Fruit fly (Drosophila melanogaster): Measurements from ENCODE around the gene CG13314.

The CG13314 gene

dm6 chr3L:8997686-8998239 is 16.2 kb downstream of the CG13314 start, which contains the start of the genes smg and CG5087:
Gene smg (minus strand): TSS chr3L:8997989.
Gene CG5087 (plus strand): TSS chr3L:8998184.
- TF ChIP-seq CG17801 (GFP tag; optimal IDR thresholded peaks at IDR 0.05; ENCODE audit: partially characterized antibody) = peak; percentile 43

- TF ChIP-seq CG17801 (GFP tag; optimal IDR thresholded peaks at IDR 0.05; ENCODE audit: partially characterized antibody) = no peak
Observed at dm6 chr3L:9002527-9002926, 20.9 kb downstream of the CG13314 start.

- no peak for TF ChIP-seq CG17801 (GFP tag; optimal IDR thresholded peaks at IDR 0.05; ENCODE audit: partially characterized antibody)
Observed at dm6 chr3L:9003369-9003768, 21.8 kb downstream of the CG13314 start.

dm6 chr3L:9004788-9005246 is 23.2 kb downstream of the CG13314 start, which contains the start of gene Doc3:
Gene Doc3 (plus strand): TSS chr3L:9005196.
- TF ChIP-seq CG17801 (GFP tag; optimal IDR thresholded peaks at IDR 0.05; ENCODE audit: partially characterized antibody) = no peak

dm6 chr3L:9009738-9010137 is 28.1 kb downstream of the CG13314 start, which contains the start of gene CG5194:
Gene CG5194 (minus strand): TSS chr3L:9009838.
- no peak for TF ChIP-seq CG17801 (GFP tag; optimal IDR thresholded peaks at IDR 0.05; ENCODE audit: partially characterized antibody)

dm6 chr3L:9011485-9012389 is 30.1 kb downstream of the CG13314 start:
- TF ChIP-seq CG17801 (GFP tag; optimal IDR thresholded peaks at IDR 0.05; ENCODE audit: partially characterized antibody) = no peak

- TF ChIP-seq CG17801 (GFP tag; optimal IDR thresholded peaks at IDR 0.05; ENCODE audit: partially characterized antibody) = no peak
Observed at dm6 chr3L:9013745-9014144, 32.1 kb downstream of the CG13314 start.

dm6 chr3L:9017414-9017813 is 35.8 kb downstream of the CG13314 start:
- TF ChIP-seq CG17801 (GFP tag; optimal IDR thresholded peaks at IDR 0.05; ENCODE audit: partially characterized antibody) = no peak

- no peak for TF ChIP-seq CG17801 (GFP tag; optimal IDR thresholded peaks at IDR 0.05; ENCODE audit: partially characterized antibody)
Observed at dm6 chr3L:9019196-9019662, 37.6 kb downstream of the CG13314 start, which contains the start of gene Doc2. Gene Doc2 (minus strand): TSS chr3L:9019246.

dm6 chr3L:9020436-9021370 is 39.1 kb downstream of the CG13314 start:
- no peak for TF ChIP-seq CG17801 (GFP tag; optimal IDR thresholded peaks at IDR 0.05; ENCODE audit: partially characterized antibody)

dm6 chr3L:9023627-9024026 is 42.0 kb downstream of the CG13314 start:
- TF ChIP-seq CG17801 (GFP tag; optimal IDR thresholded peaks at IDR 0.05; ENCODE audit: partially characterized antibody) = no peak

- no peak for TF ChIP-seq CG17801 (GFP tag; optimal IDR thresholded peaks at IDR 0.05; ENCODE audit: partially characterized antibody)
Observed at dm6 chr3L:9024741-9025140, 43.1 kb downstream of the CG13314 start.

- TF ChIP-seq CG17801 (GFP tag; optimal IDR thresholded peaks at IDR 0.05; ENCODE audit: partially characterized antibody) = no peak
Observed at dm6 chr3L:9025178-9025577, 43.6 kb downstream of the CG13314 start.

dm6 chr3L:9025680-9026079 is 44.1 kb downstream of the CG13314 start:
- no peak for TF ChIP-seq CG17801 (GFP tag; optimal IDR thresholded peaks at IDR 0.05; ENCODE audit: partially characterized antibody)

- no peak for TF ChIP-seq CG17801 (GFP tag; optimal IDR thresholded peaks at IDR 0.05; ENCODE audit: partially characterized antibody)
Observed at dm6 chr3L:9026568-9026967, 45.0 kb downstream of the CG13314 start.
